Worm (Caenorhabditis elegans): ENCODE data around the gene clec-59.
A peak's percentile ranks its signal among the peaks of the same experiment; 100 is the strongest.

Gene clec-59

DNA sequence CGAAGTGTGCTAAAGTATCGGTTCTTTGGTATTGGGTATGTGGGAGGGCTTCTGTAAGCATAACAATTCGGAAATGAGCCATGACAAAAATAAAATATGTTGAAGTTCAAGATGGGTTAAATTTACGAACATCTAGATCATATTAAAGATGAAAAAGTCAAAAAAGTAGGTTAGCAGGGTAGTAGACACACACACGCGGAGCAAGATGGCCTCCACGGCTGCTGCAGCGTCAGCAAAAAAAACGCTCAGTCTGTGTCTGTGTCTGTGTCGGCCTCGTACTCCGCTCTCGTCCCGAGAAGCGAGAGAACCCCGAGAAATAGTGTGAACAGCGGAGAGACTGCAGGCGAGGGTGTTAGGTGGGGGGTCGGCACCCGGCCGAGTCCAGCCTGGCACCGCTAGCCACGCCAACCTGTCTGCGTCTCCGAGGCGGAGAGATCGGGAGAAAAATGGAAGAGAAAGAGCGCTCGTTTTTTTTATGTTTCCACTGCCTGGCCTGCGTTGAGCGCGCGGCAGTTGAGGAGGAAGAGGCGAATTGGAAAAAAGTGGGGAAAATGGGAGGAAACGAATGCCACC lies 23.3 kb upstream of the clec-59 start, which contains the start of gene myrf-1:
Gene myrf-1, minus strand, starts transcription at position 51 of the 573 bp plus-strand sequence.
- TF ChIP-seq aha-1 (tag; optimal IDR thresholded peaks at IDR 0.05): peak; percentile 21
- no peak for TF ChIP-seq sptf-1 (tag; optimal IDR thresholded peaks at IDR 0.05)
- TF ChIP-seq rnt-1 (tag; optimal IDR thresholded peaks at IDR 0.05): peak; percentile 82
- no peak for TF ChIP-seq nhr-76 (tag; optimal IDR thresholded peaks at IDR 0.05)
- no peak for TF ChIP-seq Y116A8C.19 (tag; optimal IDR thresholded peaks at IDR 0.05; ENCODE audit: borderline replicate concordance)
- TF ChIP-seq ets-5 (GFP tag; IDR thresholded peaks at IDR 0.05): no peak
- TF ChIP-seq nhr-28 (tag; optimal IDR thresholded peaks at IDR 0.05): no peak
- TF ChIP-seq lin-39 (tag; optimal IDR thresholded peaks at IDR 0.05): no peak
- peak; percentile 80 for TF ChIP-seq ztf-4 (tag; optimal IDR thresholded peaks at IDR 0.05)
- peak; percentile 58 for TF ChIP-seq lir-3 (tag; optimal IDR thresholded peaks at IDR 0.05; ENCODE audit: poor library complexity)
- TF ChIP-seq C04F5.9 (tag; optimal IDR thresholded peaks at IDR 0.05): no peak
- peak; percentile 89 for TF ChIP-seq swsn-7 (tag; optimal IDR thresholded peaks at IDR 0.05)
- no peak for TF ChIP-seq unc-98 (GFP tag; IDR thresholded peaks at IDR 0.05)
- peak; percentile 68 to 76 for TF ChIP-seq lsy-2 (tag; optimal IDR thresholded peaks at IDR 0.05)
- no peak for TF ChIP-seq ceh-63 (GFP tag; optimal IDR thresholded peaks at IDR 0.05)
- TF ChIP-seq pax-3 (tag; optimal IDR thresholded peaks at IDR 0.05): peak; percentile 37
- no peak for TF ChIP-seq unc-30 (tag; optimal IDR thresholded peaks at IDR 0.05)
- TF ChIP-seq ceh-82 (tag; optimal IDR thresholded peaks at IDR 0.05): peak; percentile 49 to 91 (median 53)
- TF ChIP-seq snu-23 (GFP tag; optimal IDR thresholded peaks at IDR 0.05): peak; percentile 88
- TF ChIP-seq vab-15 (tag; optimal IDR thresholded peaks at IDR 0.05): no peak
- peak; percentile 65 for TF ChIP-seq C16A3.4 (tag; optimal IDR thresholded peaks at IDR 0.05)
- TF ChIP-seq fkh-10 (GFP tag; optimal IDR thresholded peaks at IDR 0.05): peak; percentile 66
- no peak for TF ChIP-seq nhr-84 (tag; optimal IDR thresholded peaks at IDR 0.05)
- no peak for TF ChIP-seq ceh-88 (GFP tag; IDR thresholded peaks at IDR 0.05)
- peak; percentile 85 for TF ChIP-seq tbx-2 (tag; optimal IDR thresholded peaks at IDR 0.05)
- no peak for TF ChIP-seq alr-1 (tag; optimal IDR thresholded peaks at IDR 0.05; ENCODE audit: borderline replicate concordance)
- TF ChIP-seq lin-13 (GFP tag; optimal IDR thresholded peaks at IDR 0.05): peak; percentile 52
- TF ChIP-seq ztf-11 (tag; optimal IDR thresholded peaks at IDR 0.05): peak in 1 of 2 experiments; percentile 75
- TF ChIP-seq nhr-237 (tag; optimal IDR thresholded peaks at IDR 0.05): peak; percentile 51
- peak; percentile 15 for TF ChIP-seq lin-15B (tag; optimal IDR thresholded peaks at IDR 0.05)
- peak in 2 of 3 experiments; percentile 37 to 55 for TF ChIP-seq dpl-1 (GFP tag; optimal IDR thresholded peaks at IDR 0.05)
- peak; percentile 99 for TF ChIP-seq nhr-85 (tag)
- TF ChIP-seq unc-130 (tag; optimal IDR thresholded peaks at IDR 0.05): peak; percentile 70
- peak; percentile 13 for TF ChIP-seq F16B12.6 (tag; optimal IDR thresholded peaks at IDR 0.05)
- peak; percentile 73 for TF ChIP-seq blmp-1 (tag; optimal IDR thresholded peaks at IDR 0.05)
- peak; percentile 30 for TF ChIP-seq fos-1 (tag; optimal IDR thresholded peaks at IDR 0.05)
- peak; percentile 53; the same call in 1 of the 2 replicates for TF ChIP-seq mab-9 (GFP tag; IDR thresholded peaks at IDR 0.05)
- TF ChIP-seq nhr-11 (tag; optimal IDR thresholded peaks at IDR 0.05): peak; percentile 84
- TF ChIP-seq ceh-8 (GFP tag; optimal IDR thresholded peaks at IDR 0.05): peak; percentile 85
- peak; percentile 66 for TF ChIP-seq elt-2 (tag; optimal IDR thresholded peaks at IDR 0.05)
- TF ChIP-seq tlp-1 (tag; optimal IDR thresholded peaks at IDR 0.05): no peak
- no peak for TF ChIP-seq fkh-4 (tag; optimal IDR thresholded peaks at IDR 0.05; ENCODE audit: borderline replicate concordance)
- TF ChIP-seq irx-1 (tag; optimal IDR thresholded peaks at IDR 0.05): peak; percentile 66
- no peak for TF ChIP-seq sup-37 (GFP tag; optimal IDR thresholded peaks at IDR 0.05)
- peak; percentile 64 for TF ChIP-seq grh-1 (GFP tag; IDR thresholded peaks at IDR 0.05)
- TF ChIP-seq egl-13 (tag; optimal IDR thresholded peaks at IDR 0.05): peak; percentile 84
- peak; percentile 22 for TF ChIP-seq efl-3 (GFP tag; optimal IDR thresholded peaks at IDR 0.05)
- no peak for TF ChIP-seq unc-62 (GFP tag; optimal IDR thresholded peaks at IDR 0.05)
- no peak for TF ChIP-seq nhr-12 (tag; optimal IDR thresholded peaks at IDR 0.05)
- TF ChIP-seq hpl-2 (GFP tag; optimal IDR thresholded peaks at IDR 0.05): no peak
- peak; percentile 72 to 79 for TF ChIP-seq efl-1 (optimal IDR thresholded peaks at IDR 0.05)
- TF ChIP-seq efl-1 (GFP tag; optimal IDR thresholded peaks at IDR 0.05 in 1 of 2): peak; percentile 55 to 91
- no peak for TF ChIP-seq pqm-1 (tag; optimal IDR thresholded peaks at IDR 0.05)
